Fruit fly (Drosophila melanogaster) Kc167 (cell line): ENCODE data around the gene GlcAT-P.

Source experiments
- Myc ChIP-seq: fragments of >200 bp; optimal IDR thresholded peaks from 2 replicates; lab custom pipeline; 2017; ENCODE audit warnings: missing external identifiers
- Sin3A ChIP-seq: fragments of >200 bp; optimal IDR thresholded peaks from 2 replicates; lab custom pipeline; 2018; ENCODE audit warnings: missing external identifiers
- h ChIP-seq: fragments of >200 bp; optimal IDR thresholded peaks from 3 replicates; lab custom pipeline; 2018; ENCODE audit warnings: missing external identifiers
- insv ChIP-seq: fragments of >200 bp; optimal IDR thresholded peaks from 3 replicates; lab custom pipeline; 2018; ENCODE audit warnings: missing external identifiers
- psq ChIP-seq: fragments of >200 bp; optimal IDR thresholded peaks from 2 replicates; lab custom pipeline; 2017; ENCODE audit warnings: missing external identifiers
- ttk ChIP-seq: sonication (Bioruptor generic); optimal IDR thresholded peaks from 2 replicates; lab custom pipeline; 2017; ENCODE audit warnings: missing external identifiers

GlcAT-P gene

dm6 chr3L:11197291-11198021 is at the start of gene GlcAT-P:
GlcAT-P (minus strand) TSS chr3L:11197536.
- no peak for TF ChIP-seq Myc (lab: Kevin White, UChicago)
- no peak for TF ChIP-seq ttk (lab: Kevin White, UChicago)
- TF ChIP-seq h: no peak
- TF ChIP-seq insv (lab: Kevin White, UChicago): no peak
- no peak for TF ChIP-seq psq (lab: Kevin White, UChicago)
- TF ChIP-seq Sin3A: no peak

- no peak for TF ChIP-seq insv (lab: Kevin White, UChicago)
- TF ChIP-seq psq (lab: Kevin White, UChicago): no peak
- no peak for TF ChIP-seq Myc (lab: Kevin White, UChicago)
These were observed 48.9 kb upstream of the GlcAT-P start for dm6 chr3L:11246046-11246887.

dm6 chr3L:11244024-11244576 is 46.8 kb upstream of the GlcAT-P start:
- TF ChIP-seq psq (lab: Kevin White, UChicago): no peak
- no peak for TF ChIP-seq ttk (lab: Kevin White, UChicago)
- TF ChIP-seq Sin3A: no peak
- TF ChIP-seq Myc (lab: Kevin White, UChicago): no peak
- TF ChIP-seq h: no peak
- TF ChIP-seq insv (lab: Kevin White, UChicago): no peak

dm6 chr3L:11243292-11243670 is 45.9 kb upstream of the GlcAT-P start:
- TF ChIP-seq ttk (lab: Kevin White, UChicago) (no peak), insv (lab: Kevin White, UChicago) (no peak), h (no peak), psq (lab: Kevin White, UChicago) (no peak), Sin3A (no peak), Myc (lab: Kevin White, UChicago) (no peak)

- TF ChIP-seq Sin3A (no peak), ttk (lab: Kevin White, UChicago) (no peak), psq (lab: Kevin White, UChicago) (no peak), Myc (lab: Kevin White, UChicago) (no peak), h (no peak), insv (lab: Kevin White, UChicago) (no peak)
These were observed 45.3 kb upstream of the GlcAT-P start for dm6 chr3L:11242410-11243291.

- TF ChIP-seq Myc (lab: Kevin White, UChicago): no peak
- TF ChIP-seq ttk (lab: Kevin White, UChicago): no peak
- no peak for TF ChIP-seq psq (lab: Kevin White, UChicago)
- TF ChIP-seq insv (lab: Kevin White, UChicago): no peak
- no peak for TF ChIP-seq Sin3A
- TF ChIP-seq h: no peak
These were observed 44.6 kb upstream of the GlcAT-P start for dm6 chr3L:11241949-11242348.

- no peak for TF ChIP-seq ttk (lab: Kevin White, UChicago)
- TF ChIP-seq Sin3A: no peak
- TF ChIP-seq insv (lab: Kevin White, UChicago): no peak
- TF ChIP-seq h: no peak
- no peak for TF ChIP-seq Myc (lab: Kevin White, UChicago)
- TF ChIP-seq psq (lab: Kevin White, UChicago): no peak
These were observed 41.9 kb upstream of the GlcAT-P start for dm6 chr3L:11239191-11239641.

- TF ChIP-seq psq (lab: Kevin White, UChicago): no peak
- no peak for TF ChIP-seq ttk (lab: Kevin White, UChicago)
- no peak for TF ChIP-seq Myc (lab: Kevin White, UChicago)
- no peak for TF ChIP-seq insv (lab: Kevin White, UChicago)
- TF ChIP-seq Sin3A: no peak
- no peak for TF ChIP-seq h
These were observed 39.9 kb upstream of the GlcAT-P start for dm6 chr3L:11237127-11237759.

- TF ChIP-seq Sin3A: no peak
- no peak for TF ChIP-seq insv (lab: Kevin White, UChicago)
- no peak for TF ChIP-seq ttk (lab: Kevin White, UChicago)
- no peak for TF ChIP-seq Myc (lab: Kevin White, UChicago)
- TF ChIP-seq h: no peak
- TF ChIP-seq psq (lab: Kevin White, UChicago): no peak
These were observed 38.8 kb upstream of the GlcAT-P start, which contains the start of gene Ir68a for dm6 chr3L:11236118-11236517. Ir68a (minus strand) TSS chr3L:11236218.

dm6 chr3L:11233547-11233946 is 36.2 kb upstream of the GlcAT-P start:
- TF ChIP-seq ttk (lab: Kevin White, UChicago) (no peak), Myc (lab: Kevin White, UChicago) (no peak), Sin3A (no peak), psq (lab: Kevin White, UChicago) (no peak), h (no peak), insv (lab: Kevin White, UChicago) (no peak)
